Fruit fly (Drosophila melanogaster) whole organism, embryonic: ENCODE measurements around the gene MESR6.

Experiments
- Asciz ChIP-seq: fragments of 200-800 bp; sonication (Bioruptor generic); optimal IDR thresholded peaks from 2 replicates; lab custom pipeline; 2017; ENCODE audit warnings: missing biosample characterization, mild to moderate bottlenecking, missing genetic modification characterization, missing genetic modification reagents
- Atf6 ChIP-seq: fragments of 200-800 bp; sonication (Bioruptor generic); IDR thresholded peaks from 2 replicates; pipeline ENCODE4 v1.3.6; 2022; ENCODE audit warnings: missing biosample characterization, missing genetic modification characterization
- B-H1 ChIP-seq: fragments of 200-800 bp; sonication (Bioruptor generic); IDR thresholded peaks from 3 replicates; pipeline ENCODE4 v1.3.6; 2022; ENCODE audit warnings: missing biosample characterization, missing genetic modification characterization
- CG10147 ChIP-seq: fragments of 200-800 bp; sonication (Bioruptor generic); optimal IDR thresholded peaks from 2 replicates; lab custom pipeline; 2019; ENCODE audit warnings: missing biosample characterization, mild to moderate bottlenecking, missing genetic modification characterization, moderate library complexity
- CG10979 ChIP-seq: fragments of 200-800 bp; sonication (Bioruptor generic); optimal IDR thresholded peaks from 2 replicates; lab custom pipeline; 2018; ENCODE audit warnings: missing biosample characterization, mild to moderate bottlenecking, missing genetic modification characterization, moderate library complexity
- CG12769 ChIP-seq: fragments of 200-800 bp; sonication (Bioruptor generic); optimal IDR thresholded peaks from 2 replicates; lab custom pipeline; 2019; ENCODE audit warnings: missing biosample characterization, mild to moderate bottlenecking, missing genetic modification characterization, moderate library complexity
- CG17612 ChIP-seq: fragments of 200-800 bp; sonication (Bioruptor generic); IDR thresholded peaks from 2 replicates; pipeline ENCODE4 v1.3.6; 2022; ENCODE audit warnings: missing biosample characterization, missing genetic modification characterization
- CG17912 ChIP-seq: fragments of 200-800 bp; sonication (Bioruptor generic); optimal IDR thresholded peaks from 2 replicates; lab custom pipeline; 2018; ENCODE audit warnings: missing biosample characterization, mild to moderate bottlenecking, missing genetic modification characterization
- CG18011 ChIP-seq: fragments of 200-800 bp; sonication (Bioruptor generic); optimal IDR thresholded peaks from 2 replicates; lab custom pipeline; 2017; ENCODE audit warnings: missing biosample characterization, missing genetic modification characterization, mild to moderate bottlenecking, moderate library complexity, missing genotype
- CG18599 ChIP-seq: fragments of 200-800 bp; sonication (Bioruptor generic); optimal IDR thresholded peaks from 3 replicates; lab custom pipeline; 2017; ENCODE audit warnings: missing biosample characterization, missing genetic modification characterization, mild to moderate bottlenecking, moderate library complexity, missing genetic modification reagents
- CG31224 ChIP-seq: fragments of 200-800 bp; sonication (Bioruptor generic); IDR thresholded peaks from 2 replicates; pipeline ENCODE4 v1.3.6; 2022; ENCODE audit warnings: missing biosample characterization, missing genetic modification characterization
- CG32772 ChIP-seq: fragments of 200-800 bp; sonication (Bioruptor generic); IDR thresholded peaks from 2 replicates; pipeline ENCODE4 v1.3.6; 2022; ENCODE audit warnings: missing biosample characterization, missing genetic modification characterization
- CG33557 ChIP-seq: fragments of 200-800 bp; sonication (Bioruptor generic); optimal IDR thresholded peaks from 2 replicates; lab custom pipeline; 2019; ENCODE audit warnings: missing biosample characterization, mild to moderate bottlenecking, missing genetic modification characterization, moderate library complexity
- CG42726 ChIP-seq: fragments of 200-800 bp; sonication (Bioruptor generic); IDR thresholded peaks from 2 replicates; pipeline ENCODE4 v1.3.6; 2022; ENCODE audit warnings: missing biosample characterization, missing genetic modification characterization; ENCODE audit not compliant: partially characterized antibody
- CG6813 ChIP-seq: fragments of 200-800 bp; sonication (Bioruptor generic); optimal IDR thresholded peaks from 2 replicates; lab custom pipeline; 2017; ENCODE audit warnings: missing biosample characterization, missing genetic modification characterization, mild to moderate bottlenecking, moderate library complexity, missing genetic modification reagents
- CG9817 ChIP-seq: fragments of 200-800 bp; sonication (Bioruptor generic); optimal IDR thresholded peaks from 2 replicates; lab custom pipeline; 2018; ENCODE audit warnings: missing biosample characterization, mild to moderate bottlenecking, missing genetic modification characterization, moderate library complexity
- CkIIα-i1 ChIP-seq: fragments of 200-800 bp; sonication (Bioruptor generic); IDR thresholded peaks from 2 replicates; pipeline ENCODE4 v1.3.6; 2022; ENCODE audit warnings: missing biosample characterization, missing genetic modification characterization
- Dad ChIP-seq: fragments of 200-800 bp; sonication (Bioruptor generic); optimal IDR thresholded peaks from 3 replicates; lab custom pipeline; 2016; ENCODE audit warnings: missing biosample characterization, missing genetic modification characterization
- Dll ChIP-seq: fragments of 200-800 bp; sonication (Bioruptor generic); IDR thresholded peaks from 4 replicates; pipeline ENCODE4 v1.3.6; 2022; ENCODE audit warnings: missing biosample characterization, missing genetic modification characterization; ENCODE audit not compliant: partially characterized antibody
- E2f1 ChIP-seq: fragments of 200-800 bp; sonication (Bioruptor generic); IDR thresholded peaks from 2 replicates; pipeline ENCODE4 v1.3.6; 2022; ENCODE audit warnings: missing biosample characterization, missing genetic modification characterization
- ERR ChIP-seq: fragments of 200-800 bp; sonication (Bioruptor generic); optimal IDR thresholded peaks from 2 replicates; lab custom pipeline; 2016; ENCODE audit warnings: missing biosample characterization, missing genetic modification characterization
- Hey ChIP-seq: fragments of 200-800 bp; sonication (Bioruptor generic); optimal IDR thresholded peaks from 3 replicates; lab custom pipeline; 2018; ENCODE audit warnings: missing biosample characterization, mild to moderate bottlenecking, missing genetic modification characterization
- Meics ChIP-seq: fragments of 200-800 bp; sonication (Bioruptor generic); optimal IDR thresholded peaks from 2 replicates; lab custom pipeline; 2017; ENCODE audit warnings: missing biosample characterization, mild to moderate bottlenecking, missing genetic modification characterization
- al ChIP-seq: fragments of 200-800 bp; sonication (Bioruptor generic); IDR thresholded peaks from 2 replicates; pipeline ENCODE4 v1.3.6; 2022; ENCODE audit warnings: missing biosample characterization, missing genetic modification characterization
- aop ChIP-seq: fragments of 200-800 bp; sonication (Bioruptor generic); IDR thresholded peaks from 2 replicates; pipeline ENCODE4 v1.3.6; 2022; ENCODE audit warnings: missing biosample characterization, missing genetic modification characterization
- ap ChIP-seq: fragments of 200-800 bp; sonication (Bioruptor generic); IDR thresholded peaks from 2 replicates; pipeline ENCODE4 v1.3.6; 2022; ENCODE audit warnings: missing biosample characterization, missing genetic modification characterization
- ash1 ChIP-seq: fragments of 200-800 bp; sonication (Bioruptor generic); optimal IDR thresholded peaks from 2 replicates; lab custom pipeline; 2018; ENCODE audit warnings: missing biosample characterization, mild to moderate bottlenecking, missing genetic modification characterization
- bsh ChIP-seq, 2 experiments: fragments of 200-800 bp; sonication (Bioruptor generic); optimal IDR thresholded peaks; 2 replicates each; lab custom pipeline; 2017 to 2018; ENCODE audit warnings: mild to moderate bottlenecking in 2 of 2, missing biosample characterization in 2 of 2, missing genetic modification characterization in 2 of 2, moderate library complexity in 1 of 2
- btn ChIP-seq: fragments of 200-800 bp; sonication (Bioruptor generic); optimal IDR thresholded peaks from 2 replicates; lab custom pipeline; 2016; ENCODE audit warnings: missing biosample characterization, missing genetic modification characterization
- cad ChIP-seq: fragments of >200 bp; optimal IDR thresholded peaks from 2 replicates; lab custom pipeline; 2017; ENCODE audit warnings: missing biosample characterization, missing genetic modification characterization
- cas ChIP-seq: fragments of 200-800 bp; sonication (Bioruptor generic); IDR thresholded peaks from 2 replicates; pipeline ENCODE4 v1.3.6; 2022; ENCODE audit warnings: missing biosample characterization, missing genetic modification characterization
- dimm ChIP-seq: fragments of 200-800 bp; sonication (Bioruptor generic); IDR thresholded peaks from 2 replicates; pipeline ENCODE4 v1.3.6; 2022; ENCODE audit warnings: missing biosample characterization, missing genetic modification characterization
- disco-r ChIP-seq: fragments of 200-800 bp; sonication (Bioruptor generic); optimal IDR thresholded peaks from 2 replicates; lab custom pipeline; 2016; ENCODE audit warnings: missing biosample characterization, missing genetic modification characterization
- en ChIP-seq: fragments of 200-800 bp; sonication (Bioruptor generic); optimal IDR thresholded peaks from 2 replicates; lab custom pipeline; 2016; ENCODE audit warnings: missing biosample characterization, missing genetic modification characterization
- fru ChIP-seq: fragments of >200 bp; optimal IDR thresholded peaks from 2 replicates; lab custom pipeline; 2017
- jumu ChIP-seq: fragments of 200-800 bp; sonication (Bioruptor generic); optimal IDR thresholded peaks from 3 replicates; lab custom pipeline; 2016; ENCODE audit warnings: missing biosample characterization, missing genetic modification characterization
- ken ChIP-seq: fragments of 200-800 bp; sonication (Bioruptor generic); IDR thresholded peaks from 3 replicates; pipeline ENCODE4 v1.3.6; 2022; ENCODE audit warnings: missing biosample characterization, missing genetic modification characterization
- knrl ChIP-seq: fragments of 200-800 bp; sonication (Bioruptor generic); IDR thresholded peaks from 3 replicates; pipeline ENCODE4 v1.3.6; 2022; ENCODE audit warnings: missing biosample characterization, missing genetic modification characterization; ENCODE audit not compliant: partially characterized antibody
- lov ChIP-seq, 2 experiments: fragments of 200-800 bp in 1 of 2; fragments of >200 bp in 1 of 2; sonication (Bioruptor generic) in 1 of 2; IDR thresholded peaks in 1 of 2; optimal IDR thresholded peaks in 1 of 2; 2 replicates in 1 of 2; 3 replicates in 1 of 2; pipeline versions ENCODE4 v1.3.6 to Lab custom; 2017 to 2022; ENCODE audit warnings: missing biosample characterization in 1 of 2, missing genetic modification characterization in 1 of 2
- oc ChIP-seq: fragments of 200-800 bp; sonication (Bioruptor generic); optimal IDR thresholded peaks from 2 replicates; lab custom pipeline; 2018; ENCODE audit warnings: missing biosample characterization, mild to moderate bottlenecking, missing genetic modification characterization, moderate library complexity
- onecut ChIP-seq: fragments of 200-800 bp; sonication (Bioruptor generic); IDR thresholded peaks from 2 replicates; pipeline ENCODE4 v1.3.6; 2022; ENCODE audit warnings: missing biosample characterization, missing genetic modification characterization
- pzg ChIP-seq: fragments of 200-800 bp; sonication (Bioruptor generic); optimal IDR thresholded peaks from 3 replicates; lab custom pipeline; 2018; ENCODE audit warnings: missing biosample characterization, mild to moderate bottlenecking, missing genetic modification characterization, moderate library complexity
- repo ChIP-seq: fragments of 200-800 bp; sonication (Bioruptor generic); optimal IDR thresholded peaks from 2 replicates; lab custom pipeline; 2016; ENCODE audit warnings: missing biosample characterization, missing genetic modification characterization
- salm ChIP-seq: fragments of 200-800 bp; sonication (Bioruptor generic); optimal IDR thresholded peaks from 2 replicates; lab custom pipeline; 2018; ENCODE audit warnings: missing biosample characterization, mild to moderate bottlenecking, missing genetic modification characterization
- sc ChIP-seq, 3 experiments: fragments of >200 bp in 2 of 3; fragments of 200-800 bp in 1 of 3; sonication (Bioruptor generic) in 1 of 3; optimal IDR thresholded peaks; 2 replicates in 2 of 3; 3 replicates in 1 of 3; lab custom pipeline; 2017; ENCODE audit warnings: mild to moderate bottlenecking in 1 of 3, missing biosample characterization in 1 of 3, missing genetic modification characterization in 1 of 3, missing genetic modification reagents in 1 of 3
- trh ChIP-seq: fragments of 200-800 bp; sonication (Bioruptor generic); optimal IDR thresholded peaks from 2 replicates; lab custom pipeline; 2016; ENCODE audit warnings: missing biosample characterization, missing genetic modification characterization
- usp ChIP-seq: fragments of >200 bp; optimal IDR thresholded peaks from 2 replicates; lab custom pipeline; 2017; ENCODE audit warnings: missing biosample characterization, missing genetic modification characterization
- vfl ChIP-seq: fragments of 200-800 bp; sonication (Bioruptor generic); optimal IDR thresholded peaks from 2 replicates; lab custom pipeline; 2016; ENCODE audit warnings: missing biosample characterization, missing genetic modification characterization

Gene MESR6

dm6 chr3L:19092125-19093058 lies at the start of gene MESR6 (continued):
- TF ChIP-seq CG31224 (GFP tag; lab: Robert Waterston, UW) (no peak), sc (optimal IDR thresholded peaks at IDR 0.05; lab: Kevin White, UChicago) (no peak), sc (GFP tag; optimal IDR thresholded peaks at IDR 0.05; lab: Kevin White, UChicago) (no peak), CG17912 (GFP tag; lab: Kevin White, UChicago) (peak; percentile 21), CG12769 (tag; lab: Kevin White, UChicago) (peak; percentile 8), CG42726 (GFP tag; lab: Robert Waterston, UW) (peak; percentile 43; the same call in 1 of the 2 replicates), cad (no peak), ken (GFP tag; lab: Robert Waterston, UW) (no peak), en (GFP tag; lab: Kevin White, UChicago) (no peak), CkIIα-i1 (GFP tag; lab: Robert Waterston, UW) (no peak), ERR (GFP tag; lab: Kevin White, UChicago) (no peak), disco-r (GFP tag; lab: Kevin White, UChicago) (no peak), dimm (GFP tag; lab: Robert Waterston, UW) (no peak), ap (GFP tag; lab: Robert Waterston, UW) (peak; percentile 31; the same call in 1 of the 2 replicates), onecut (no peak), CG6813 (GFP tag; lab: Kevin White, UChicago) (no peak), cas (GFP tag; lab: Robert Waterston, UW) (no peak), CG9817 (tag; lab: Kevin White, UChicago) (no peak), fru (no peak), lov (optimal IDR thresholded peaks at IDR 0.05; lab: Kevin White, UChicago) (no peak), lov (GFP tag; IDR thresholded peaks at IDR 0.05; lab: Robert Waterston, UW) (no peak), Atf6 (GFP tag; lab: Robert Waterston, UW) (peak; percentile 45; the same call in 1 of the 2 replicates), oc (tag; lab: Kevin White, UChicago) (no peak), salm (tag; lab: Kevin White, UChicago) (no peak), Dll (peak; percentile 88), Dad (GFP tag; lab: Kevin White, UChicago) (no peak), al (no peak), pzg (peak; percentile 95), Meics (GFP tag; lab: Kevin White, UChicago) (peak; percentile 54), bsh (GFP tag; optimal IDR thresholded peaks at IDR 0.05; lab: Kevin White, UChicago) (no peak), trh (no peak), CG18599 (GFP tag; lab: Kevin White, UChicago) (no peak), Hey (tag; lab: Kevin White, UChicago) (no peak), usp (GFP tag; lab: Kevin White, UChicago) (no peak), vfl (no peak), btn (GFP tag; lab: Kevin White, UChicago) (no peak), CG17612 (no peak), CG18011 (GFP tag; lab: Kevin White, UChicago) (no peak), CG10147 (GFP tag; lab: Kevin White, UChicago) (peak; percentile 28), jumu (GFP tag; lab: Kevin White, UChicago) (no peak), CG10979 (no peak), Asciz (GFP tag; lab: Kevin White, UChicago) (peak; percentile 44), repo (no peak), ash1 (no peak), CG32772 (GFP tag; lab: Robert Waterston, UW) (no peak), E2f1 (GFP tag; lab: Robert Waterston, UW) (peak; percentile 46; the same call in 1 of the 2 replicates), knrl (GFP tag; lab: Robert Waterston, UW) (peak; percentile 81), aop (GFP tag; lab: Robert Waterston, UW) (no peak), CG33557 (no peak), B-H1 (no peak)
